Fruit fly (Drosophila melanogaster) whole organism, embryonic: ENCODE results near the gene CG13056.

Experiments used
- Atf6 ChIP-seq: fragments of 200-800 bp; sonication (Bioruptor generic); IDR thresholded peaks from 2 replicates; pipeline ENCODE4 v1.3.6; 2022; ENCODE audit warnings: missing biosample characterization, missing genetic modification characterization
- Blimp-1 ChIP-seq: fragments of 200-800 bp; sonication (Bioruptor generic); optimal IDR thresholded peaks from 3 replicates; lab custom pipeline; 2018; ENCODE audit warnings: missing biosample characterization, missing genetic modification characterization, mild to moderate bottlenecking, moderate library complexity, missing genetic modification reagents
- BtbVII ChIP-seq: fragments of 200-800 bp; sonication (Bioruptor generic); optimal IDR thresholded peaks from 3 replicates; lab custom pipeline; 2017; ENCODE audit warnings: missing biosample characterization, mild to moderate bottlenecking, missing genetic modification characterization
- CG10366 ChIP-seq: fragments of 200-800 bp; sonication (Bioruptor generic); IDR thresholded peaks from 2 replicates; pipeline ENCODE4 v1.3.6; 2022; ENCODE audit warnings: missing biosample characterization, missing genetic modification characterization
- CG12071 ChIP-seq: fragments of 200-800 bp; sonication (Bioruptor generic); optimal IDR thresholded peaks from 3 replicates; lab custom pipeline; 2018; ENCODE audit warnings: missing biosample characterization, mild to moderate bottlenecking, missing genetic modification characterization
- CG13296 ChIP-seq: fragments of 200-800 bp; sonication (Bioruptor generic); optimal IDR thresholded peaks from 3 replicates; lab custom pipeline; 2018; ENCODE audit warnings: missing biosample characterization, mild to moderate bottlenecking, missing genetic modification characterization
- CG13894 ChIP-seq: fragments of 200-800 bp; sonication (Bioruptor generic); optimal IDR thresholded peaks from 3 replicates; lab custom pipeline; 2018; ENCODE audit warnings: missing biosample characterization, mild to moderate bottlenecking, missing genetic modification characterization, moderate library complexity
- CG14050 ChIP-seq: fragments of 200-800 bp; sonication (Bioruptor generic); IDR thresholded peaks from 3 replicates; pipeline ENCODE4 v1.3.6; 2022; ENCODE audit warnings: missing biosample characterization, missing genetic modification characterization
- CG17568 ChIP-seq: fragments of 200-800 bp; sonication (Bioruptor generic); optimal IDR thresholded peaks from 2 replicates; lab custom pipeline; 2018; ENCODE audit warnings: missing biosample characterization, mild to moderate bottlenecking, missing genetic modification characterization, moderate library complexity
- CG18619 ChIP-seq: fragments of 200-800 bp; sonication (Bioruptor generic); optimal IDR thresholded peaks from 3 replicates; lab custom pipeline; 2017; ENCODE audit warnings: missing biosample characterization, mild to moderate bottlenecking, missing genetic modification characterization
- CG2116 ChIP-seq: fragments of 200-800 bp; sonication (Bioruptor generic); optimal IDR thresholded peaks from 3 replicates; lab custom pipeline; 2018; ENCODE audit warnings: missing biosample characterization, mild to moderate bottlenecking, missing genetic modification characterization
- CG31388 ChIP-seq: fragments of 200-800 bp; sonication (Bioruptor generic); optimal IDR thresholded peaks from 2 replicates; lab custom pipeline; 2016; ENCODE audit warnings: missing biosample characterization, missing genetic modification characterization
- CG32767 ChIP-seq: fragments of 200-800 bp; sonication (Bioruptor generic); IDR thresholded peaks from 2 replicates; pipeline ENCODE4 v1.3.6; 2022; ENCODE audit warnings: missing biosample characterization, missing genetic modification characterization
- CG6791 ChIP-seq: fragments of 200-800 bp; sonication (Bioruptor generic); IDR thresholded peaks from 3 replicates; pipeline ENCODE4 v1.3.6; 2022; ENCODE audit warnings: missing biosample characterization, missing genetic modification characterization; ENCODE audit not compliant: partially characterized antibody
- CG9797 ChIP-seq: fragments of 200-800 bp; sonication (Bioruptor generic); optimal IDR thresholded peaks from 3 replicates; lab custom pipeline; 2018; ENCODE audit warnings: missing biosample characterization, mild to moderate bottlenecking, missing genetic modification characterization
- Dad ChIP-seq: fragments of 200-800 bp; sonication (Bioruptor generic); optimal IDR thresholded peaks from 3 replicates; lab custom pipeline; 2016; ENCODE audit warnings: missing biosample characterization, missing genetic modification characterization
- Fer2 ChIP-seq: fragments of 200-800 bp; sonication (Bioruptor generic); optimal IDR thresholded peaks from 2 replicates; lab custom pipeline; 2018; ENCODE audit warnings: missing biosample characterization, mild to moderate bottlenecking, missing genetic modification characterization, moderate library complexity
- Lhr ChIP-seq: fragments of 200-800 bp; sonication (Bioruptor generic); optimal IDR thresholded peaks from 3 replicates; lab custom pipeline; 2017; ENCODE audit warnings: mild to moderate bottlenecking, missing biosample characterization, missing genetic modification reagents, missing genetic modification characterization
- Med ChIP-seq: fragments of 200-800 bp; sonication (Bioruptor generic); peaks from one replicate; lab custom pipeline; 2016; ENCODE audit warnings: missing biosample characterization, missing genetic modification characterization, mild to moderate bottlenecking, inconsistent platforms, moderate library complexity
- Oaz ChIP-seq: fragments of 200-800 bp; sonication (Bioruptor generic); IDR thresholded peaks from 2 replicates; pipeline ENCODE4 v1.3.6; 2022; ENCODE audit warnings: missing biosample characterization, missing genetic modification characterization
- Spps ChIP-seq: fragments of 200-800 bp; sonication (Bioruptor generic); optimal IDR thresholded peaks from 2 replicates; lab custom pipeline; 2018; ENCODE audit warnings: missing biosample characterization, mild to moderate bottlenecking, missing genetic modification characterization
- Tbp ChIP-seq: fragments of >200 bp; optimal IDR thresholded peaks from 2 replicates; lab custom pipeline; 2018; ENCODE audit warnings: missing biosample characterization, missing genetic modification characterization
- Usf ChIP-seq: fragments of 200-800 bp; sonication (Bioruptor generic); optimal IDR thresholded peaks from 2 replicates; lab custom pipeline; 2017; ENCODE audit warnings: missing genotype, missing biosample characterization, missing genetic modification characterization
- aop ChIP-seq: fragments of 200-800 bp; sonication (Bioruptor generic); IDR thresholded peaks from 2 replicates; pipeline ENCODE4 v1.3.6; 2022; ENCODE audit warnings: missing biosample characterization, missing genetic modification characterization
- bsh ChIP-seq, 2 experiments: fragments of 200-800 bp; sonication (Bioruptor generic); optimal IDR thresholded peaks; 2 replicates each; lab custom pipeline; 2017 to 2018; ENCODE audit warnings: mild to moderate bottlenecking in 2 of 2, missing biosample characterization in 2 of 2, missing genetic modification characterization in 2 of 2, moderate library complexity in 1 of 2
- cg ChIP-seq: fragments of 200-800 bp; sonication (Bioruptor generic); optimal IDR thresholded peaks from 3 replicates; lab custom pipeline; 2019; ENCODE audit warnings: missing biosample characterization, mild to moderate bottlenecking, missing genetic modification characterization, moderate library complexity
- chif ChIP-seq, 2 experiments: fragments of 200-800 bp; sonication (Bioruptor generic); optimal IDR thresholded peaks; 3 replicates each; lab custom pipeline; 2016; ENCODE audit warnings: missing biosample characterization in 2 of 2, missing genetic modification characterization in 2 of 2
- ci ChIP-seq: fragments of 200-800 bp; sonication (Bioruptor generic); IDR thresholded peaks from 3 replicates; pipeline ENCODE4 v1.3.6; 2022; ENCODE audit warnings: missing biosample characterization, missing genetic modification characterization
- croc ChIP-seq: fragments of 200-800 bp; sonication (Bioruptor generic); conservative IDR thresholded peaks from 3 replicates; pipeline ENCODE4 v1.3.6; 2022; ENCODE audit warnings: missing biosample characterization, missing genetic modification characterization
- dysf ChIP-seq: fragments of 200-800 bp; sonication (Bioruptor generic); IDR thresholded peaks from 3 replicates; pipeline ENCODE4 v1.3.6; 2022; ENCODE audit warnings: missing biosample characterization, missing genetic modification characterization
- esg ChIP-seq: fragments of 200-800 bp; sonication (Bioruptor generic); conservative IDR thresholded peaks from 2 replicates; pipeline ENCODE4 v1.3.6; 2022; ENCODE audit warnings: missing biosample characterization, missing genetic modification characterization
- gro ChIP-seq: fragments of 200-800 bp; sonication (Bioruptor generic); optimal IDR thresholded peaks from 2 replicates; lab custom pipeline; 2016; ENCODE audit warnings: missing biosample characterization, missing genetic modification characterization
- jigr1 ChIP-seq: fragments of 200-800 bp; sonication (Bioruptor generic); IDR thresholded peaks from 3 replicates; pipeline ENCODE4 v1.3.6; 2022; ENCODE audit warnings: missing biosample characterization, missing genetic modification characterization
- lilli ChIP-seq: fragments of 200-800 bp; sonication (Bioruptor generic); optimal IDR thresholded peaks from 3 replicates; lab custom pipeline; 2016; ENCODE audit warnings: missing biosample characterization, missing genetic modification characterization
- luna ChIP-seq: fragments of 200-800 bp; sonication (Bioruptor generic); optimal IDR thresholded peaks from 2 replicates; lab custom pipeline; 2016; ENCODE audit warnings: missing biosample characterization, missing genetic modification characterization
- oc ChIP-seq: fragments of 200-800 bp; sonication (Bioruptor generic); optimal IDR thresholded peaks from 2 replicates; lab custom pipeline; 2018; ENCODE audit warnings: missing biosample characterization, mild to moderate bottlenecking, missing genetic modification characterization, moderate library complexity
- org-1 ChIP-seq: fragments of 200-800 bp; sonication (Bioruptor generic); optimal IDR thresholded peaks from 2 replicates; lab custom pipeline; 2017; ENCODE audit warnings: missing biosample characterization, missing genetic modification characterization
- p53 ChIP-seq: fragments of 200-800 bp; sonication (Bioruptor generic); optimal IDR thresholded peaks from 2 replicates; lab custom pipeline; 2016; ENCODE audit warnings: missing biosample characterization, missing genetic modification characterization
- pb ChIP-seq: fragments of 200-800 bp; sonication (Bioruptor generic); optimal IDR thresholded peaks from 3 replicates; lab custom pipeline; 2016; ENCODE audit warnings: missing biosample characterization, missing genetic modification characterization
- phol ChIP-seq: fragments of 200-800 bp; sonication (Bioruptor generic); optimal IDR thresholded peaks from 3 replicates; lab custom pipeline; 2018; ENCODE audit warnings: missing biosample characterization, mild to moderate bottlenecking, missing genetic modification characterization, moderate library complexity
- row ChIP-seq: fragments of 200-800 bp; sonication (Bioruptor generic); IDR thresholded peaks from 3 replicates; pipeline ENCODE4 v1.3.6; 2022; ENCODE audit warnings: missing biosample characterization, missing genetic modification characterization
- sens ChIP-seq: fragments of 200-800 bp; sonication (Bioruptor generic); peaks from one replicate; lab custom pipeline; 2016; ENCODE audit warnings: missing biosample characterization, missing genetic modification characterization
- slbo ChIP-seq: fragments of 200-800 bp; sonication (Bioruptor generic); IDR thresholded peaks from 2 replicates; pipeline ENCODE4 v1.3.6; 2022; ENCODE audit warnings: missing biosample characterization, missing genetic modification characterization
- slou ChIP-seq: fragments of 200-800 bp; sonication (Bioruptor generic); optimal IDR thresholded peaks from 3 replicates; lab custom pipeline; 2016; ENCODE audit warnings: missing biosample characterization, missing genetic modification characterization
- sqz ChIP-seq: fragments of 200-800 bp; sonication (Bioruptor generic); optimal IDR thresholded peaks from 3 replicates; lab custom pipeline; 2018; ENCODE audit warnings: missing biosample characterization, mild to moderate bottlenecking, missing genetic modification characterization
- sug ChIP-seq: fragments of 200-800 bp; optimal IDR thresholded peaks from 2 replicates; lab custom pipeline; 2019; ENCODE audit warnings: missing biosample characterization, mild to moderate bottlenecking, missing genetic modification characterization, moderate library complexity
- tna ChIP-seq: fragments of 200-800 bp; sonication (Bioruptor generic); IDR thresholded peaks from 2 replicates; pipeline ENCODE4 v1.3.6; 2022; ENCODE audit warnings: missing biosample characterization, missing genetic modification characterization; ENCODE audit not compliant: partially characterized antibody
- trh ChIP-seq: fragments of 200-800 bp; sonication (Bioruptor generic); optimal IDR thresholded peaks from 2 replicates; lab custom pipeline; 2016; ENCODE audit warnings: missing biosample characterization, missing genetic modification characterization
- tup ChIP-seq: fragments of 200-800 bp; sonication (Bioruptor generic); optimal IDR thresholded peaks from 2 replicates; lab custom pipeline; 2016; ENCODE audit warnings: missing biosample characterization, mild to moderate bottlenecking, missing genetic modification characterization, moderate library complexity

The CG13056 gene

dm6 chr3L:16339463-16339862 lies 6.3 kb downstream of the CG13056 start (continued):
- TF ChIP-seq row (GFP tag; lab: Robert Waterston, UW) = peak; percentile 23; the same call in 1 of the 3 replicates
- peak; percentile 18 for TF ChIP-seq phol (tag; lab: Kevin White, UChicago)
- TF ChIP-seq ci = 0 out of 3 replicates have a peak, but pooled peaks have one; percentile 9
- no peak for TF ChIP-seq Dad (GFP tag; lab: Kevin White, UChicago)

- TF ChIP-seq sens (GFP tag; lab: Kevin White, UChicago) (no peak), trh (GFP tag; lab: Kevin White, UChicago) (no peak), p53 (GFP tag; lab: Kevin White, UChicago) (no peak), oc (tag; lab: Kevin White, UChicago) (peak; percentile 16), Lhr (GFP tag; lab: Kevin White, UChicago) (no peak), lilli (GFP tag; lab: Kevin White, UChicago) (no peak), Usf (GFP tag; lab: Kevin White, UChicago) (no peak), cg (GFP tag; lab: Kevin White, UChicago) (no peak), Blimp-1 (peak; percentile 98), luna (no peak), tna (no peak), CG12071 (no peak), dysf (no peak), bsh (GFP tag; optimal IDR thresholded peaks at IDR 0.05; lab: Kevin White, UChicago) (no peak), CG9797 (GFP tag; lab: Kevin White, UChicago) (no peak)
Observed at dm6 chr3L:16339873-16340272, 6.8 kb downstream of the CG13056 start.

dm6 chr3L:16346023-16346422 lies 12.9 kb downstream of the CG13056 start, which contains the start of gene CG33257:
Gene CG33257 (plus strand): TSS chr3L:16346323.
- no peak for TF ChIP-seq pb (GFP tag; lab: Kevin White, UChicago)
- no peak for TF ChIP-seq CG2116 (GFP tag; lab: Kevin White, UChicago)
- no peak for TF ChIP-seq CG13894 (tag; lab: Kevin White, UChicago)
- no peak for TF ChIP-seq org-1 (GFP tag; lab: Kevin White, UChicago)
- TF ChIP-seq Spps (tag; lab: Kevin White, UChicago) = no peak
- TF ChIP-seq Med (GFP tag; lab: Kevin White, UChicago) = no peak
- no peak for TF ChIP-seq tup (GFP tag; lab: Kevin White, UChicago)
- TF ChIP-seq Oaz (GFP tag; lab: Robert Waterston, UW) = no peak
- TF ChIP-seq jigr1 (GFP tag; lab: Robert Waterston, UW) = no peak
- TF ChIP-seq slbo (GFP tag; lab: Robert Waterston, UW) = no peak
- no peak for TF ChIP-seq tna
- no peak for TF ChIP-seq CG10366 (GFP tag; lab: Robert Waterston, UW)
- TF ChIP-seq BtbVII = no peak
- no peak for TF ChIP-seq CG18619 (GFP tag; lab: Kevin White, UChicago)
- TF ChIP-seq croc (GFP tag; lab: Robert Waterston, UW) = no peak
- TF ChIP-seq aop (GFP tag; lab: Robert Waterston, UW) = no peak

dm6 chr3L:16347914-16348313 lies 14.8 kb downstream of the CG13056 start, which contains the start of gene mRpS34:
Gene mRpS34 (plus strand): TSS chr3L:16348074.
- peak; percentile 23; the same call in 1 of the 3 replicates for TF ChIP-seq CG6791 (GFP tag; lab: Robert Waterston, UW)
- TF ChIP-seq chif (GFP tag; optimal IDR thresholded peaks at IDR 0.05; lab: Kevin White, UChicago) = no peak
- TF ChIP-seq CG32767 (GFP tag; lab: Robert Waterston, UW) = no peak
- no peak for TF ChIP-seq CG17568 (GFP tag; lab: Kevin White, UChicago)
- TF ChIP-seq sug (tag; lab: Kevin White, UChicago) = no peak
- TF ChIP-seq gro (GFP tag; lab: Kevin White, UChicago) = no peak
- no peak for TF ChIP-seq Atf6 (GFP tag; lab: Robert Waterston, UW)
- no peak for TF ChIP-seq sqz (GFP tag; lab: Kevin White, UChicago)
- no peak for TF ChIP-seq esg (GFP tag; lab: Robert Waterston, UW)
- TF ChIP-seq CG31388 (GFP tag; lab: Kevin White, UChicago) = no peak
- no peak for TF ChIP-seq CG14050
- no peak for TF ChIP-seq Tbp (GFP tag; lab: Kevin White, UChicago)
- TF ChIP-seq slou (GFP tag; lab: Kevin White, UChicago) = no peak
- no peak for TF ChIP-seq CG13296 (GFP tag; lab: Kevin White, UChicago)
- no peak for TF ChIP-seq Fer2 (tag; lab: Kevin White, UChicago)
